Worm (Caenorhabditis elegans): Measurements from ENCODE around the gene Y43B11AR.3.

Y43B11AR.3 gene

ce11 chrIV:7094216-7094758 lies 10.8 kb upstream of the Y43B11AR.3 start, which contains the start of gene deb-1:
Gene deb-1, minus strand, starts transcription at chrIV:7094266.
- TF ChIP-seq hlh-17 (GFP tag; optimal IDR thresholded peaks at IDR 0.05; ENCODE audit: borderline replicate concordance) (no peak), fkh-8 (tag; optimal IDR thresholded peaks at IDR 0.05) (no peak), nhr-47 (tag; optimal IDR thresholded peaks at IDR 0.05) (no peak), skn-1 (tag; optimal IDR thresholded peaks at IDR 0.05) (no peak), lin-39 (tag; optimal IDR thresholded peaks at IDR 0.05) (no peak), alr-1 (tag; optimal IDR thresholded peaks at IDR 0.05; ENCODE audit: borderline replicate concordance) (no peak), pqm-1 (tag; optimal IDR thresholded peaks at IDR 0.05) (no peak), elt-2 (tag; optimal IDR thresholded peaks at IDR 0.05) (peak; percentile 43), fkh-4 (tag; optimal IDR thresholded peaks at IDR 0.05; ENCODE audit: borderline replicate concordance) (no peak), jun-1 (tag; optimal IDR thresholded peaks at IDR 0.05) (no peak), efl-1 (optimal IDR thresholded peaks at IDR 0.05) (no peak), efl-1 (GFP tag; optimal IDR thresholded peaks at IDR 0.05 in 1 of 2) (peak in 1 of 2 experiments; percentile 42), tlp-1 (tag; optimal IDR thresholded peaks at IDR 0.05) (no peak), ceh-82 (tag; optimal IDR thresholded peaks at IDR 0.05) (no peak), grh-1 (GFP tag; IDR thresholded peaks at IDR 0.05) (no peak), lsy-2 (tag; optimal IDR thresholded peaks at IDR 0.05) (no peak), vab-15 (tag; optimal IDR thresholded peaks at IDR 0.05) (no peak)

- TF ChIP-seq nhr-19 (GFP tag; conservative IDR thresholded peaks at IDR 0.05), result peak; percentile 94
- TF ChIP-seq zag-1 (tag; optimal IDR thresholded peaks at IDR 0.05), result no peak
- peak; percentile 92 for TF ChIP-seq skn-1 (tag; optimal IDR thresholded peaks at IDR 0.05)
- peak; percentile 90 for TF ChIP-seq isw-1 (GFP tag; IDR thresholded peaks at IDR 0.05)
- no peak for TF ChIP-seq unc-30 (tag; optimal IDR thresholded peaks at IDR 0.05)
- TF ChIP-seq aha-1 (tag; optimal IDR thresholded peaks at IDR 0.05), result no peak
- peak; percentile 77 for TF ChIP-seq ceh-88 (GFP tag; IDR thresholded peaks at IDR 0.05)
- TF ChIP-seq nhr-20 (tag; optimal IDR thresholded peaks at IDR 0.05), result peak; percentile 93
- no peak for TF ChIP-seq nhr-28 (tag; optimal IDR thresholded peaks at IDR 0.05)
- TF ChIP-seq rnt-1 (tag; optimal IDR thresholded peaks at IDR 0.05), result peak; percentile 94
- TF ChIP-seq nhr-71 (tag; optimal IDR thresholded peaks at IDR 0.05), result peak; percentile 95
- peak; percentile 69 for TF ChIP-seq blmp-1 (tag; optimal IDR thresholded peaks at IDR 0.05)
- TF ChIP-seq lin-39 (tag; optimal IDR thresholded peaks at IDR 0.05), result peak; percentile 59
- TF ChIP-seq tbx-2 (tag; optimal IDR thresholded peaks at IDR 0.05), result peak; percentile 92
- peak; percentile 74 for TF ChIP-seq lir-3 (tag; optimal IDR thresholded peaks at IDR 0.05; ENCODE audit: poor library complexity)
- TF ChIP-seq sptf-1 (tag; optimal IDR thresholded peaks at IDR 0.05), result no peak
- no peak for TF ChIP-seq ces-1 (GFP tag; optimal IDR thresholded peaks at IDR 0.05)
- peak; percentile 96 for TF ChIP-seq mep-1 (tag; optimal IDR thresholded peaks at IDR 0.05)
- TF ChIP-seq snpc-4 (tag; optimal IDR thresholded peaks at IDR 0.05), result peak; percentile 81
- TF ChIP-seq pqm-1 (tag; optimal IDR thresholded peaks at IDR 0.05), result no peak
- no peak for TF ChIP-seq alr-1 (tag; optimal IDR thresholded peaks at IDR 0.05; ENCODE audit: borderline replicate concordance)
- peak; percentile 66 for TF ChIP-seq fkh-10 (GFP tag; optimal IDR thresholded peaks at IDR 0.05)
- peak; percentile 80 for TF ChIP-seq grh-1 (GFP tag; IDR thresholded peaks at IDR 0.05)
- peak; percentile 65 for TF ChIP-seq nhr-11 (tag; optimal IDR thresholded peaks at IDR 0.05)
- TF ChIP-seq ama-1 (optimal IDR thresholded peaks at IDR 0.05), result peak; percentile 19
- TF ChIP-seq unc-98 (GFP tag; IDR thresholded peaks at IDR 0.05), result peak; percentile 34; the same call in 1 of the 2 replicates
- peak; percentile 95 for TF ChIP-seq C16A3.4 (tag; optimal IDR thresholded peaks at IDR 0.05)
- TF ChIP-seq nhr-84 (tag; optimal IDR thresholded peaks at IDR 0.05), result no peak
- peak; percentile 81 for TF ChIP-seq unc-130 (tag; optimal IDR thresholded peaks at IDR 0.05)
- TF ChIP-seq unc-62 (GFP tag; optimal IDR thresholded peaks at IDR 0.05), result no peak
- TF ChIP-seq swsn-7 (tag; optimal IDR thresholded peaks at IDR 0.05), result peak; percentile 91
- TF ChIP-seq lsy-2 (tag; optimal IDR thresholded peaks at IDR 0.05), result peak; percentile 91 to 95
- peak; percentile 45 for TF ChIP-seq zip-4 (GFP tag; optimal IDR thresholded peaks at IDR 0.05)
- peak; percentile 96 for TF ChIP-seq lin-14 (GFP tag; optimal IDR thresholded peaks at IDR 0.05)
- TF ChIP-seq fkh-8 (tag; optimal IDR thresholded peaks at IDR 0.05), result peak; percentile 90
- peak; percentile 86 for TF ChIP-seq lin-13 (GFP tag; optimal IDR thresholded peaks at IDR 0.05)
- TF ChIP-seq ceh-63 (GFP tag; optimal IDR thresholded peaks at IDR 0.05), result no peak
- TF ChIP-seq nhr-77 (tag; optimal IDR thresholded peaks at IDR 0.05), result peak; percentile 86
- TF ChIP-seq mdl-1 (tag; optimal IDR thresholded peaks at IDR 0.05), result peak in 1 of 2 experiments; percentile 73
- TF ChIP-seq F16B12.6 (tag; optimal IDR thresholded peaks at IDR 0.05), result peak; percentile 65
- TF ChIP-seq dsc-1 (tag; optimal IDR thresholded peaks at IDR 0.05), result peak; percentile 80
Observed at ce11 chrIV:7084632-7085160, 1.2 kb upstream of the Y43B11AR.3 start, which contains the start of gene rps-4. Gene rps-4, minus strand, starts transcription at chrIV:7084682.

Data from whole organism, L1 larva.